Worm (Caenorhabditis elegans) whole organism, young adult: Measurements from ENCODE around the gene fbxc-49.

Experiments
- Y67H2A.10 ChIP-seq: fragments of 200-800 bp; sonication (Bioruptor generic); conservative IDR thresholded peaks from 2 replicates; pipeline ENCODE4 v1.3.6; 2022; ENCODE audit warnings: missing genetic modification reagents, missing genetic modification characterization, missing compliant biosample characterization
- aptf-3 ChIP-seq: fragments of 200-800 bp; sonication (Bioruptor generic); IDR thresholded peaks from 2 replicates; pipeline ENCODE4 v1.3.6; 2022; ENCODE audit warnings: missing genetic modification characterization, missing compliant biosample characterization
- attf-6 ChIP-seq: fragments of 200-800 bp; sonication (Bioruptor generic); IDR thresholded peaks from 2 replicates; pipeline ENCODE4 v1.3.6; 2022; ENCODE audit warnings: missing genetic modification reagents, missing genetic modification characterization, missing compliant biosample characterization
- bed-1 ChIP-seq: fragments of 200-800 bp; sonication (Bioruptor generic); IDR thresholded peaks from 2 replicates; pipeline ENCODE4 v1.3.6; 2022; ENCODE audit warnings: missing genetic modification reagents, missing genetic modification characterization, missing compliant biosample characterization
- dpl-1 ChIP-seq: fragments of 150-350 bp; optimal IDR thresholded peaks from 2 replicates; lab custom pipeline; 2014; ENCODE audit warnings: missing biosample characterization, missing genetic modification reagents, missing genetic modification characterization
- hmg-1.2 ChIP-seq: fragments of 200-800 bp; sonication (Bioruptor generic); IDR thresholded peaks from 2 replicates; pipeline ENCODE4 v1.3.6; 2022; ENCODE audit warnings: missing genetic modification reagents, missing genetic modification characterization, missing compliant biosample characterization
- hrde-1 ChIP-seq: sonication (generic microtip); optimal IDR thresholded peaks from 2 replicates; lab custom pipeline; 2016; ENCODE audit warnings: missing genetic modification characterization, mild to moderate bottlenecking, missing compliant biosample characterization, moderate library complexity, missing genotype, missing genetic modification reagents, borderline replicate concordance
- nfya-1 ChIP-seq: sonication (generic microtip); optimal IDR thresholded peaks from 2 replicates; lab custom pipeline; 2017; ENCODE audit warnings: antibody characterized with exemption, missing compliant biosample characterization, missing genetic modification characterization, borderline replicate concordance; ENCODE audit not compliant: insufficient read depth
- rcor-1 ChIP-seq: fragments of 200-800 bp; sonication (Bioruptor generic); IDR thresholded peaks from 2 replicates; pipeline ENCODE4 v1.3.6; 2022; ENCODE audit warnings: missing genetic modification reagents, missing genetic modification characterization, missing compliant biosample characterization
- sdz-38 ChIP-seq: sonication (generic microtip); optimal IDR thresholded peaks from 2 replicates; lab custom pipeline; 2016; ENCODE audit warnings: missing genotype, missing genetic modification characterization, missing compliant biosample characterization

- TF ChIP-seq attf-6 (GFP tag; lab: Robert Waterston, UW) (no peak), hmg-1.2 (GFP tag; lab: Robert Waterston, UW) (no peak), bed-1 (GFP tag; lab: Robert Waterston, UW) (no peak), sdz-38 (no peak), hrde-1 (tag; lab: Kevin White, UChicago) (no peak), aptf-3 (GFP tag; lab: Robert Waterston, UW) (no peak), dpl-1 (GFP tag; lab: Kevin White, UChicago) (no peak), Y67H2A.10 (GFP tag; lab: Robert Waterston, UW) (no peak), nfya-1 (tag; lab: Kevin White, UChicago) (no peak), rcor-1 (GFP tag; lab: Robert Waterston, UW) (no peak)
These were observed 3.3 kb downstream of the fbxc-49 start for ce11 chrII:2087206-2087605.
